Worm (Caenorhabditis elegans) whole organism, late embryonic: ENCODE measurements around the gene cogc-4.

Source experiments
- K09A11.1 ChIP-seq: sonication (generic microtip); optimal IDR thresholded peaks from 2 replicates; lab custom pipeline; 2017; ENCODE audit warnings: antibody characterized with exemption, mild to moderate bottlenecking, missing genetic modification characterization, missing compliant biosample characterization; ENCODE audit not compliant: insufficient read depth
- T23F11.4 ChIP-seq: fragments of 200-800 bp; sonication (Bioruptor generic); optimal IDR thresholded peaks from 2 replicates; lab custom pipeline; 2018; ENCODE audit warnings: mild to moderate bottlenecking, missing genetic modification characterization, missing compliant biosample characterization
- ceh-14 ChIP-seq: sonication (generic microtip); optimal IDR thresholded peaks from 2 replicates; lab custom pipeline; 2016; ENCODE audit warnings: missing genotype, missing genetic modification characterization, missing compliant biosample characterization
- ceh-18 ChIP-seq: sonication (generic microtip); optimal IDR thresholded peaks from 2 replicates; lab custom pipeline; 2016; ENCODE audit warnings: missing genetic modification characterization, missing compliant biosample characterization
- ceh-19 ChIP-seq: fragments of 200-800 bp; sonication (Bioruptor generic); optimal IDR thresholded peaks from 2 replicates; lab custom pipeline; 2018; ENCODE audit warnings: mild to moderate bottlenecking, missing genetic modification characterization, missing compliant biosample characterization
- ceh-2 ChIP-seq: sonication (generic microtip); optimal IDR thresholded peaks from 2 replicates; lab custom pipeline; 2016; ENCODE audit warnings: missing genotype, missing genetic modification characterization, missing compliant biosample characterization
- ceh-22 ChIP-seq: sonication (generic microtip); optimal IDR thresholded peaks from 2 replicates; lab custom pipeline; 2017; ENCODE audit warnings: missing biosample characterization, missing genetic modification characterization
- ceh-24 ChIP-seq: sonication (generic microtip); optimal IDR thresholded peaks from 2 replicates; lab custom pipeline; 2016; ENCODE audit warnings: mild to moderate bottlenecking, missing genetic modification characterization, missing compliant biosample characterization
- ceh-30 ChIP-seq: fragments of 150-350 bp; optimal IDR thresholded peaks from 2 replicates; lab custom pipeline; 2014; ENCODE audit warnings: missing biosample characterization, missing genetic modification characterization
- ceh-31 ChIP-seq: sonication (generic microtip); optimal IDR thresholded peaks from 2 replicates; lab custom pipeline; 2016; ENCODE audit warnings: missing genetic modification characterization, missing compliant biosample characterization
- ceh-34 ChIP-seq: sonication (generic microtip); optimal IDR thresholded peaks from 2 replicates; lab custom pipeline; 2016; ENCODE audit warnings: mild to moderate bottlenecking, missing genetic modification characterization, missing compliant biosample characterization
- ceh-48 ChIP-seq: sonication (generic microtip); optimal IDR thresholded peaks from 2 replicates; lab custom pipeline; 2016; ENCODE audit warnings: missing genetic modification characterization, inconsistent platforms, missing compliant biosample characterization
- che-1 ChIP-seq: sonication (generic microtip); optimal IDR thresholded peaks from 2 replicates; lab custom pipeline; 2016; ENCODE audit warnings: mild to moderate bottlenecking, missing genetic modification characterization, missing compliant biosample characterization
- elt-4 ChIP-seq: sonication (generic microtip); optimal IDR thresholded peaks from 2 replicates; lab custom pipeline; 2016; ENCODE audit warnings: missing genetic modification characterization, missing compliant biosample characterization
- eyg-1 ChIP-seq: sonication (generic microtip); optimal IDR thresholded peaks from 2 replicates; lab custom pipeline; 2016; ENCODE audit warnings: missing genotype, missing genetic modification characterization, missing compliant biosample characterization
- fax-1 ChIP-seq: sonication (generic microtip); optimal IDR thresholded peaks from 2 replicates; lab custom pipeline; 2016; ENCODE audit warnings: missing genotype, missing genetic modification characterization, missing compliant biosample characterization
- hlh-15 ChIP-seq: sonication (generic microtip); optimal IDR thresholded peaks from 2 replicates; lab custom pipeline; 2016; ENCODE audit warnings: missing genetic modification characterization, missing compliant biosample characterization
- hlh-6 ChIP-seq: sonication (generic microtip); optimal IDR thresholded peaks from 2 replicates; lab custom pipeline; 2016; ENCODE audit warnings: missing genotype, missing genetic modification characterization, missing compliant biosample characterization
- lim-6 ChIP-seq: sonication (generic microtip); optimal IDR thresholded peaks from 2 replicates; lab custom pipeline; 2016; ENCODE audit warnings: missing genetic modification characterization, missing compliant biosample characterization
- madf-2 ChIP-seq: sonication (generic microtip); optimal IDR thresholded peaks from 2 replicates; lab custom pipeline; 2017; ENCODE audit warnings: missing genetic modification characterization, missing compliant biosample characterization
- mec-3 ChIP-seq: sonication (generic microtip); optimal IDR thresholded peaks from 2 replicates; lab custom pipeline; 2016; ENCODE audit warnings: borderline replicate concordance, missing genetic modification characterization, missing compliant biosample characterization
- nfya-1 ChIP-seq: sonication (generic microtip); optimal IDR thresholded peaks from 2 replicates; lab custom pipeline; 2017; ENCODE audit warnings: missing genetic modification characterization, mild to moderate bottlenecking, missing compliant biosample characterization, antibody characterized with exemption, moderate library complexity
- npax-4 ChIP-seq: sonication (generic microtip); optimal IDR thresholded peaks from 2 replicates; lab custom pipeline; 2016; ENCODE audit warnings: missing genetic modification characterization, missing compliant biosample characterization
- pag-3 ChIP-seq: sonication (generic microtip); optimal IDR thresholded peaks from 2 replicates; lab custom pipeline; 2016; ENCODE audit warnings: missing compliant biosample characterization, missing genetic modification characterization, borderline replicate concordance
- pqm-1 ChIP-seq: sonication (generic microtip); optimal IDR thresholded peaks from 2 replicates; lab custom pipeline; 2016; ENCODE audit warnings: missing genetic modification characterization, missing compliant biosample characterization
- pros-1 ChIP-seq: fragments of 150-350 bp; optimal IDR thresholded peaks from 2 replicates; lab custom pipeline; 2014; ENCODE audit warnings: missing biosample characterization, missing genetic modification reagents, missing genetic modification characterization
- rnt-1 ChIP-seq: sonication (generic microtip); optimal IDR thresholded peaks from 2 replicates; lab custom pipeline; 2016; ENCODE audit warnings: missing genetic modification characterization, missing compliant biosample characterization
- tbx-7 ChIP-seq: sonication (generic microtip); optimal IDR thresholded peaks from 2 replicates; lab custom pipeline; 2016; ENCODE audit warnings: missing genotype, missing genetic modification characterization, missing compliant biosample characterization
- unc-3 ChIP-seq, 2 experiments: fragments of 200-800 bp in 1 of 2; sonication (Bioruptor generic) in 1 of 2; sonication (generic microtip) in 1 of 2; conservative IDR thresholded peaks in 1 of 2; optimal IDR thresholded peaks in 1 of 2; 2 replicates each; pipeline versions ENCODE4 v1.3.6 to Lab custom; 2016 to 2022; ENCODE audit warnings: missing compliant biosample characterization in 2 of 2, missing genetic modification characterization in 2 of 2, missing genetic modification reagents in 1 of 2
- zip-5 ChIP-seq: sonication (generic microtip); optimal IDR thresholded peaks from 2 replicates; lab custom pipeline; 2016; ENCODE audit warnings: missing genetic modification characterization, missing compliant biosample characterization
- ztf-16 ChIP-seq: sonication (generic microtip); optimal IDR thresholded peaks from 2 replicates; lab custom pipeline; 2017; ENCODE audit warnings: missing genetic modification characterization, missing compliant biosample characterization

Gene cogc-4

DNA sequence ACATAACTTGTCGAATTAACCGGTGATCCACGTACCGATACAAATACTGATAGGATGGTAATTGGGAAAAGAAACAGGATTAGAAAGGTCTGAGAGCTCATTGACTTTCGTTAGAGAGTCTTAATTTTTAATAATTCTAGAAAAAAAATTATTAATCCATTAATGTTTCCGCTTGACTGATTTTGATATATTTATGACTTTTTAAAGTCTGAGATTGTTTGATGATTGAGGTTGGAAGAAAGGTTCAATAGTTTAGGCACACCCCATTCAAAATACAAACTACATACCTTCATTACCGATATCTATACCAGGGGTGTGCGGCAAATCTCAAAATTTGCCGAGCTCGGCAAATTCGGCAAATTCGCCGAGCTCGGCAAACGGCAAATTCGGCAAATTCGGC lies 25.0 kb upstream of the cogc-4 start, which contains the start of gene F54D12.10 (continued):
- TF ChIP-seq ceh-14 (tag; lab: Kevin White, UChicago): no peak
- no peak for TF ChIP-seq hlh-6 (tag; lab: Kevin White, UChicago)
- no peak for TF ChIP-seq ceh-31 (tag; lab: Kevin White, UChicago)
- no peak for TF ChIP-seq elt-4 (tag; lab: Kevin White, UChicago)
- TF ChIP-seq, all 69 proteins: peak for 0

- TF ChIP-seq zip-5 (tag; lab: Kevin White, UChicago) (no peak), pag-3 (tag; lab: Kevin White, UChicago) (no peak), ztf-16 (tag; lab: Kevin White, UChicago) (no peak), hlh-6 (tag; lab: Kevin White, UChicago) (no peak), ceh-2 (tag; lab: Kevin White, UChicago) (no peak), K09A11.1 (tag; lab: Kevin White, UChicago) (no peak), ceh-19 (GFP tag; lab: Kevin White, UChicago) (no peak), mec-3 (no peak), ceh-24 (tag; lab: Kevin White, UChicago) (no peak), ceh-14 (tag; lab: Kevin White, UChicago) (no peak), pros-1 (tag; lab: Kevin White, UChicago) (no peak)
Measured at ce11 chrII:1381618-1382017, 21.6 kb upstream of the cogc-4 start, which contains the start of gene F54D12.9. Gene F54D12.9, minus strand, starts transcription at chrII:1381718.

ce11 chrII:1385280-1385679 lies 18.0 kb upstream of the cogc-4 start, which contains the start of gene F54D12.7:
Gene F54D12.7, minus strand, starts transcription at chrII:1385380.
- no peak for TF ChIP-seq ceh-18
- TF ChIP-seq ceh-48 (tag; lab: Kevin White, UChicago): no peak
- TF ChIP-seq madf-2: no peak
- TF ChIP-seq, all 69 proteins: peak for 0

- no peak for TF ChIP-seq lim-6 (tag; lab: Kevin White, UChicago)
- TF ChIP-seq ceh-30 (tag; lab: Kevin White, UChicago): no peak
- TF ChIP-seq unc-3 (GFP tag; conservative IDR thresholded peaks at IDR 0.05; lab: Robert Waterston, UW): no peak
- TF ChIP-seq unc-3 (tag; optimal IDR thresholded peaks at IDR 0.05; lab: Kevin White, UChicago): no peak
- no peak for TF ChIP-seq pag-3 (tag; lab: Kevin White, UChicago)
Measured at ce11 chrII:1386478-1386877, 16.8 kb upstream of the cogc-4 start, which contains the start of gene aat-7. Gene aat-7, plus strand, starts transcription at chrII:1386870.

ce11 chrII:1397703-1398102 lies 5.5 kb upstream of the cogc-4 start, which contains the start of gene F54D12.8:
Gene F54D12.8, minus strand, starts transcription at chrII:1398038.
- TF ChIP-seq T23F11.4 (GFP tag; lab: Kevin White, UChicago) (no peak), tbx-7 (tag; lab: Kevin White, UChicago) (no peak), pag-3 (tag; lab: Kevin White, UChicago) (no peak), eyg-1 (tag; lab: Kevin White, UChicago) (no peak), hlh-15 (tag; lab: Kevin White, UChicago) (no peak), npax-4 (tag; lab: Kevin White, UChicago) (no peak), nfya-1 (tag; lab: Kevin White, UChicago) (no peak), ceh-34 (tag; lab: Kevin White, UChicago) (no peak), ceh-18 (no peak), elt-4 (tag; lab: Kevin White, UChicago) (no peak), ceh-31 (tag; lab: Kevin White, UChicago) (no peak), pqm-1 (no peak), pros-1 (tag; lab: Kevin White, UChicago) (no peak), ceh-14 (tag; lab: Kevin White, UChicago) (no peak), unc-3 (GFP tag; conservative IDR thresholded peaks at IDR 0.05; lab: Robert Waterston, UW) (no peak), unc-3 (tag; optimal IDR thresholded peaks at IDR 0.05; lab: Kevin White, UChicago) (no peak), fax-1 (tag; lab: Kevin White, UChicago) (no peak), K09A11.1 (tag; lab: Kevin White, UChicago) (no peak), che-1 (no peak), ceh-22 (tag; lab: Kevin White, UChicago) (no peak), rnt-1 (no peak)
